Fruit fly (Drosophila melanogaster): ENCODE measurements around the gene CG7888.

Gene CG7888

DNA sequence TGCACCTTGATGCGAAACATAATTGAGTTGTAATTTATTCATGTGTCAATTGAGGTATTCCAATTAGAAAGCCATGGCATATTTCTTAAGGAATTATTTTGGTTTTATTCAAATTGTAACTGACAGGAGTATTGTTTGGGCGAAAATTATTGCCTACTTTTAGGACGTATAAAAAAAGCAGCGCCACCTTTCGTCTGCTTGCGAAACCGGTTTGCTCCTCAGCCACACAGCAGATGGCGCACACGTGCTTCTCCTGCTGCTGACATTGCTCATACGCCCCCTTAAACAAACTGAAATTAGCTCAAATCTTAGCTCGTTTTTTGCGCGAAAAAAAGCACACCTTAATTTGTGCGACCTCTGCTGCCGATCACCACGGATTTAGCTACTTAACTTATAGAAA is 6.0 kb upstream of the CG7888 start (continued):
- TF ChIP-seq gsb (GFP tag; IDR thresholded peaks at IDR 0.05) (peak; percentile 68), Hr51 (GFP tag; optimal IDR thresholded peaks at IDR 0.05) (peak; percentile 47 to 54), Fer3 (tag; optimal IDR thresholded peaks at IDR 0.05) (peak; percentile 64), z (GFP tag; IDR thresholded peaks at IDR 0.05) (peak; percentile 43; the same call in 1 of the 3 replicates), CG12744 (GFP tag; optimal IDR thresholded peaks at IDR 0.05) (peak; percentile 85), Meics (GFP tag; optimal IDR thresholded peaks at IDR 0.05) (peak; percentile 81), ab (GFP tag; optimal IDR thresholded peaks at IDR 0.05) (peak; percentile 11), CG42726 (GFP tag; IDR thresholded peaks at IDR 0.05; ENCODE audit: partially characterized antibody) (no peak; the same call in 1 of the 2 replicates), grn (GFP tag; optimal IDR thresholded peaks at IDR 0.05) (no peak), CG6813 (GFP tag; optimal IDR thresholded peaks at IDR 0.05) (peak; percentile 63), Jarid2 (GFP tag; optimal IDR thresholded peaks at IDR 0.05) (peak; percentile 51), pum (GFP tag; optimal IDR thresholded peaks at IDR 0.05) (peak; percentile 83), CG13624 (GFP tag; optimal IDR thresholded peaks at IDR 0.05) (peak; percentile 69), CG11696 (GFP tag; IDR thresholded peaks at IDR 0.05) (no peak), ftz-f1 (GFP tag; optimal IDR thresholded peaks at IDR 0.05) (peak; percentile 41), gcm (GFP tag; optimal IDR thresholded peaks at IDR 0.05) (no peak), Taf1 (GFP tag; IDR thresholded peaks at IDR 0.05) (peak; percentile 64), CG17829 (tag; optimal IDR thresholded peaks at IDR 0.05) (peak; percentile 82), jigr1 (GFP tag; IDR thresholded peaks at IDR 0.05) (no peak), CG1024 (GFP tag; IDR thresholded peaks at IDR 0.05) (peak; percentile 68), CG10431 (GFP tag; optimal IDR thresholded peaks at IDR 0.05) (peak; percentile 70), ATbp (GFP tag; optimal IDR thresholded peaks at IDR 0.05) (peak; percentile 65), Opbp (GFP tag; IDR thresholded peaks at IDR 0.05; ENCODE audit: partially characterized antibody) (peak; percentile 54; the same call in 1 of the 3 replicates), C15 (GFP tag; IDR thresholded peaks at IDR 0.05) (no peak), ac (GFP tag; optimal IDR thresholded peaks at IDR 0.05) (peak; percentile 44), sob (GFP tag; IDR thresholded peaks at IDR 0.05) (peak; percentile 82), CG15696 (tag; optimal IDR thresholded peaks at IDR 0.05) (peak; percentile 79), Sox102F (GFP tag; optimal IDR thresholded peaks at IDR 0.05) (peak; percentile 70), CG10366 (GFP tag; IDR thresholded peaks at IDR 0.05) (peak; percentile 60), gcm2 (GFP tag; optimal IDR thresholded peaks at IDR 0.05) (no peak), HmgD (GFP tag; optimal IDR thresholded peaks at IDR 0.05) (peak; percentile 83), seq (GFP tag; IDR thresholded peaks at IDR 0.05) (0 out of 2 replicates have a peak, but pooled peaks have one; percentile 52), trh (GFP tag; optimal IDR thresholded peaks at IDR 0.05) (peak; percentile 28), HLH54F (GFP tag; optimal IDR thresholded peaks at IDR 0.05) (peak; percentile 44), Oli (tag; optimal IDR thresholded peaks at IDR 0.05) (peak; percentile 54), PHDP (tag; optimal IDR thresholded peaks at IDR 0.05) (peak; percentile 62), lab (GFP tag; optimal IDR thresholded peaks at IDR 0.05) (peak; percentile 66), ci (GFP tag; IDR thresholded peaks at IDR 0.05) (peak; percentile 93), sim (GFP tag; IDR thresholded peaks at IDR 0.05) (no peak), peb (GFP tag; IDR thresholded peaks at IDR 0.05) (no peak; the same call in 1 of the 2 replicates), luna (GFP tag; optimal IDR thresholded peaks at IDR 0.05) (no peak), cwo (GFP tag; optimal IDR thresholded peaks at IDR 0.05) (no peak), D19B (GFP tag; optimal IDR thresholded peaks at IDR 0.05) (peak; percentile 1), CG6254 (GFP tag; optimal IDR thresholded peaks at IDR 0.05) (peak; percentile 29), Hr3 (GFP tag; optimal IDR thresholded peaks at IDR 0.05) (peak; percentile 76), Neu2 (GFP tag; optimal IDR thresholded peaks at IDR 0.05; ENCODE audit: borderline replicate concordance) (no peak), stwl (tag; optimal IDR thresholded peaks at IDR 0.05) (peak; percentile 54), CG12155 (GFP tag; optimal IDR thresholded peaks at IDR 0.05) (peak; percentile 38), klu (GFP tag; IDR thresholded peaks at IDR 0.05) (no peak), her (GFP tag; optimal IDR thresholded peaks at IDR 0.05) (peak; percentile 81)

Data from whole organism, embryonic.